Fruit fly (Drosophila melanogaster) whole organism, embryonic: Measurements from ENCODE around the gene Reepl1.

Experiments used
- Atf6 ChIP-seq: fragments of 200-800 bp; sonication (Bioruptor generic); IDR thresholded peaks from 2 replicates; pipeline ENCODE4 v1.3.6; 2022; ENCODE audit warnings: missing biosample characterization, missing genetic modification characterization
- Blimp-1 ChIP-seq: fragments of 200-800 bp; sonication (Bioruptor generic); optimal IDR thresholded peaks from 3 replicates; lab custom pipeline; 2018; ENCODE audit warnings: missing biosample characterization, missing genetic modification characterization, mild to moderate bottlenecking, moderate library complexity, missing genetic modification reagents
- CG10543 ChIP-seq: fragments of 200-800 bp; sonication (Bioruptor generic); optimal IDR thresholded peaks from 3 replicates; lab custom pipeline; 2017; ENCODE audit warnings: missing biosample characterization, mild to moderate bottlenecking, missing genetic modification characterization, moderate library complexity
- CG10979 ChIP-seq: fragments of 200-800 bp; sonication (Bioruptor generic); optimal IDR thresholded peaks from 2 replicates; lab custom pipeline; 2018; ENCODE audit warnings: missing biosample characterization, mild to moderate bottlenecking, missing genetic modification characterization, moderate library complexity
- CG11504 ChIP-seq: fragments of 200-800 bp; sonication (Bioruptor generic); optimal IDR thresholded peaks from 3 replicates; lab custom pipeline; 2019; ENCODE audit warnings: missing biosample characterization, mild to moderate bottlenecking, missing genetic modification characterization, moderate library complexity
- CG11695 ChIP-seq: fragments of 200-800 bp; sonication (Bioruptor generic); IDR thresholded peaks from 3 replicates; pipeline ENCODE4 v1.3.6; 2022; ENCODE audit warnings: missing biosample characterization, missing genetic modification characterization
- CG11696 ChIP-seq: fragments of 200-800 bp; sonication (Bioruptor generic); IDR thresholded peaks from 2 replicates; pipeline ENCODE4 v1.3.6; 2022; ENCODE audit warnings: missing biosample characterization, missing genetic modification characterization
- CG11723 ChIP-seq: fragments of 200-800 bp; sonication (Bioruptor generic); optimal IDR thresholded peaks from 2 replicates; lab custom pipeline; 2017; ENCODE audit warnings: missing biosample characterization, mild to moderate bottlenecking, missing genetic modification characterization
- CG12391 ChIP-seq: fragments of 200-800 bp; sonication (Bioruptor generic); optimal IDR thresholded peaks from 3 replicates; lab custom pipeline; 2018; ENCODE audit warnings: missing biosample characterization, mild to moderate bottlenecking, missing genetic modification characterization, moderate library complexity
- CG12769 ChIP-seq: fragments of 200-800 bp; sonication (Bioruptor generic); optimal IDR thresholded peaks from 2 replicates; lab custom pipeline; 2019; ENCODE audit warnings: missing biosample characterization, mild to moderate bottlenecking, missing genetic modification characterization, moderate library complexity
- CG13424 ChIP-seq: fragments of 200-800 bp; sonication (Bioruptor generic); optimal IDR thresholded peaks from 2 replicates; lab custom pipeline; 2019; ENCODE audit warnings: missing biosample characterization, mild to moderate bottlenecking, missing genetic modification characterization, moderate library complexity
- CG13894 ChIP-seq: fragments of 200-800 bp; sonication (Bioruptor generic); optimal IDR thresholded peaks from 3 replicates; lab custom pipeline; 2018; ENCODE audit warnings: missing biosample characterization, mild to moderate bottlenecking, missing genetic modification characterization, moderate library complexity
- CG14014 ChIP-seq: fragments of 200-800 bp; sonication (Bioruptor generic); IDR thresholded peaks from 2 replicates; pipeline ENCODE4 v1.3.6; 2022; ENCODE audit warnings: missing biosample characterization, missing genetic modification characterization
- CG14710 ChIP-seq: fragments of 200-800 bp; sonication (Bioruptor generic); optimal IDR thresholded peaks from 3 replicates; lab custom pipeline; 2019; ENCODE audit warnings: missing biosample characterization, mild to moderate bottlenecking, missing genetic modification characterization, moderate library complexity
- CG15269 ChIP-seq: fragments of 200-800 bp; sonication (Bioruptor generic); optimal IDR thresholded peaks from 2 replicates; lab custom pipeline; 2018; ENCODE audit warnings: missing biosample characterization, mild to moderate bottlenecking, missing genetic modification characterization, moderate library complexity
- CG15601 ChIP-seq: fragments of 200-800 bp; sonication (Bioruptor generic); optimal IDR thresholded peaks from 3 replicates; lab custom pipeline; 2019; ENCODE audit warnings: missing biosample characterization, mild to moderate bottlenecking, missing genetic modification characterization, moderate library complexity
- CG16779 ChIP-seq: fragments of 200-800 bp; sonication (Bioruptor generic); IDR thresholded peaks from 2 replicates; pipeline ENCODE4 v1.3.6; 2022; ENCODE audit warnings: missing biosample characterization, missing genetic modification characterization
- CG17359 ChIP-seq: fragments of 200-800 bp; sonication (Bioruptor generic); optimal IDR thresholded peaks from 3 replicates; lab custom pipeline; 2018; ENCODE audit warnings: missing biosample characterization, mild to moderate bottlenecking, missing genetic modification characterization, moderate library complexity
- CG17568 ChIP-seq: fragments of 200-800 bp; sonication (Bioruptor generic); optimal IDR thresholded peaks from 2 replicates; lab custom pipeline; 2018; ENCODE audit warnings: missing biosample characterization, mild to moderate bottlenecking, missing genetic modification characterization, moderate library complexity
- CG2678 ChIP-seq: fragments of 200-800 bp; sonication (Bioruptor generic); optimal IDR thresholded peaks from 3 replicates; lab custom pipeline; 2019; ENCODE audit warnings: missing biosample characterization, mild to moderate bottlenecking, missing genetic modification characterization, moderate library complexity
- CG2889 ChIP-seq: fragments of 200-800 bp; sonication (Bioruptor generic); IDR thresholded peaks from 3 replicates; pipeline ENCODE4 v1.3.6; 2022; ENCODE audit warnings: missing biosample characterization, missing genetic modification characterization
- CG4404 ChIP-seq: fragments of 200-800 bp; sonication (Bioruptor generic); IDR thresholded peaks from 2 replicates; pipeline ENCODE4 v1.3.6; 2022; ENCODE audit warnings: missing biosample characterization, missing genetic modification characterization
- CG4424 ChIP-seq: fragments of 200-800 bp; sonication (Bioruptor generic); optimal IDR thresholded peaks from 3 replicates; lab custom pipeline; 2016; ENCODE audit warnings: missing biosample characterization, missing genetic modification characterization
- CG5953 ChIP-seq: fragments of 200-800 bp; sonication (Bioruptor generic); IDR thresholded peaks from 2 replicates; pipeline ENCODE4 v1.3.6; 2022; ENCODE audit warnings: missing biosample characterization, missing genetic modification characterization
- CG7839 ChIP-seq: fragments of 200-800 bp; sonication (Bioruptor generic); optimal IDR thresholded peaks from 3 replicates; lab custom pipeline; 2018; ENCODE audit warnings: missing biosample characterization, mild to moderate bottlenecking, missing genetic modification characterization, moderate library complexity
- CG7963 ChIP-seq: fragments of 200-800 bp; sonication (Bioruptor generic); IDR thresholded peaks from 3 replicates; pipeline ENCODE4 v1.3.6; 2022; ENCODE audit warnings: missing biosample characterization, missing genetic modification characterization; ENCODE audit not compliant: partially characterized antibody
- CG7987 ChIP-seq: fragments of 200-800 bp; sonication (Bioruptor generic); optimal IDR thresholded peaks from 2 replicates; lab custom pipeline; 2018; ENCODE audit warnings: missing biosample characterization, mild to moderate bottlenecking, missing genetic modification characterization, moderate library complexity
- Deaf1 ChIP-seq: fragments of 200-800 bp; optimal IDR thresholded peaks from 3 replicates; lab custom pipeline; 2019; ENCODE audit warnings: missing biosample characterization, mild to moderate bottlenecking, missing genetic modification characterization, moderate library complexity
- HLH3B ChIP-seq: fragments of 200-800 bp; sonication (Bioruptor generic); IDR thresholded peaks from 2 replicates; pipeline ENCODE4 v1.3.6; 2022; ENCODE audit warnings: missing biosample characterization, missing genetic modification characterization
- Hand ChIP-seq: fragments of 200-800 bp; sonication (Bioruptor generic); optimal IDR thresholded peaks from 2 replicates; lab custom pipeline; 2017; ENCODE audit warnings: mild to moderate bottlenecking, missing biosample characterization, missing genetic modification reagents, missing genetic modification characterization
- Hsf ChIP-seq: fragments of 200-800 bp; sonication (Bioruptor generic); optimal IDR thresholded peaks from 3 replicates; lab custom pipeline; 2016; ENCODE audit warnings: missing biosample characterization, missing genetic modification characterization
- NC2β ChIP-seq: fragments of 200-800 bp; sonication (Bioruptor generic); optimal IDR thresholded peaks from 2 replicates; lab custom pipeline; 2016; ENCODE audit warnings: missing biosample characterization, missing genetic modification characterization
- Scr ChIP-seq: fragments of 200-800 bp; sonication (Bioruptor generic); IDR thresholded peaks from 2 replicates; pipeline ENCODE4 v1.3.6; 2022; ENCODE audit warnings: missing biosample characterization, missing genetic modification characterization; ENCODE audit not compliant: partially characterized antibody
- Sry-β ChIP-seq: fragments of 200-800 bp; sonication (Bioruptor generic); optimal IDR thresholded peaks from 2 replicates; lab custom pipeline; 2018; ENCODE audit warnings: missing biosample characterization, mild to moderate bottlenecking, missing genetic modification characterization, moderate library complexity
- bsh ChIP-seq, 2 experiments: fragments of 200-800 bp; sonication (Bioruptor generic); optimal IDR thresholded peaks; 2 replicates each; lab custom pipeline; 2017 to 2018; ENCODE audit warnings: mild to moderate bottlenecking in 2 of 2, missing biosample characterization in 2 of 2, missing genetic modification characterization in 2 of 2, moderate library complexity in 1 of 2
- ci ChIP-seq: fragments of 200-800 bp; sonication (Bioruptor generic); IDR thresholded peaks from 3 replicates; pipeline ENCODE4 v1.3.6; 2022; ENCODE audit warnings: missing biosample characterization, missing genetic modification characterization
- fd102C ChIP-seq: fragments of 200-800 bp; sonication (Bioruptor generic); optimal IDR thresholded peaks from 2 replicates; lab custom pipeline; 2018; ENCODE audit warnings: missing biosample characterization, mild to moderate bottlenecking, missing genetic modification characterization, moderate library complexity
- gem ChIP-seq: fragments of 200-800 bp; sonication (Bioruptor generic); optimal IDR thresholded peaks from 2 replicates; lab custom pipeline; 2019; ENCODE audit warnings: missing biosample characterization, mild to moderate bottlenecking, missing genetic modification characterization, moderate library complexity
- gsb-n ChIP-seq: fragments of 200-800 bp; sonication (Bioruptor generic); optimal IDR thresholded peaks from 3 replicates; lab custom pipeline; 2018; ENCODE audit warnings: missing biosample characterization, mild to moderate bottlenecking, missing genetic modification characterization
- hkb ChIP-seq, 2 experiments: fragments of 200-800 bp in 1 of 2; fragments of >200 bp in 1 of 2; sonication (Bioruptor generic) in 1 of 2; IDR thresholded peaks in 1 of 2; optimal IDR thresholded peaks in 1 of 2; 2 replicates each; pipeline versions ENCODE4 v1.3.6 to Lab custom; 2017 to 2022; ENCODE audit warnings: missing biosample characterization in 1 of 2, missing genetic modification characterization in 1 of 2
- lab ChIP-seq: fragments of 200-800 bp; sonication (Bioruptor generic); optimal IDR thresholded peaks from 3 replicates; lab custom pipeline; 2017; ENCODE audit warnings: missing biosample characterization, missing genetic modification characterization, mild to moderate bottlenecking, moderate library complexity, missing genetic modification reagents
- nom ChIP-seq: fragments of 200-800 bp; sonication (Bioruptor generic); optimal IDR thresholded peaks from 2 replicates; lab custom pipeline; 2017; ENCODE audit warnings: missing biosample characterization, missing genetic modification characterization, mild to moderate bottlenecking, moderate library complexity, missing genetic modification reagents
- phol ChIP-seq: fragments of 200-800 bp; sonication (Bioruptor generic); optimal IDR thresholded peaks from 3 replicates; lab custom pipeline; 2018; ENCODE audit warnings: missing biosample characterization, mild to moderate bottlenecking, missing genetic modification characterization, moderate library complexity
- row ChIP-seq: fragments of 200-800 bp; sonication (Bioruptor generic); IDR thresholded peaks from 3 replicates; pipeline ENCODE4 v1.3.6; 2022; ENCODE audit warnings: missing biosample characterization, missing genetic modification characterization
- sd ChIP-seq: fragments of 200-800 bp; sonication (Bioruptor generic); optimal IDR thresholded peaks from 3 replicates; lab custom pipeline; 2018; ENCODE audit warnings: missing biosample characterization, mild to moderate bottlenecking, missing genetic modification characterization, moderate library complexity
- sens ChIP-seq: fragments of 200-800 bp; sonication (Bioruptor generic); peaks from one replicate; lab custom pipeline; 2016; ENCODE audit warnings: missing biosample characterization, missing genetic modification characterization
- so ChIP-seq: fragments of 200-800 bp; sonication (Bioruptor generic); IDR thresholded peaks from 3 replicates; pipeline ENCODE4 v1.3.6; 2022; ENCODE audit warnings: missing biosample characterization, missing genetic modification characterization
- sqz ChIP-seq: fragments of 200-800 bp; sonication (Bioruptor generic); optimal IDR thresholded peaks from 3 replicates; lab custom pipeline; 2018; ENCODE audit warnings: missing biosample characterization, mild to moderate bottlenecking, missing genetic modification characterization
- vvl ChIP-seq: fragments of 200-800 bp; sonication (Bioruptor generic); IDR thresholded peaks from 2 replicates; pipeline ENCODE4 v1.3.6; 2022; ENCODE audit warnings: missing biosample characterization, missing genetic modification characterization

The Reepl1 gene

DNA sequence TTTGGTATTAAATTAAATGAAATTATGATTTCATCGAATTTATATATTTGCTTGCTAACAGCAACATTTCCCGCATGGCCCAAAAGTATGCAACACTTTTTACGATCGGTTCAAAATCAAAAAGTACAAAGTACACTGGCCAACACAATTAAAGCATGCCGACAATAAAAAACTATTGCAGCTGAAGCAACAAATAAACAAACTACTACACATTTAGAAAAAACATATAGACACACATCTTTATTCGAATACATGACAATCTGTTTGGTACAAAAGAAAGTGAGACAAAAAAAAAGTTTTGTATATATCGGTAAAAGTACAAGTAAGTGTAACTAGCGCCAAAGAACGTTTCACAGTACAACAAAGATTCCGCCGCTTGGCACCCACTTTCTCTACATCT lies 17.4 kb upstream of the Reepl1 start (continued):
- TF ChIP-seq HLH3B (GFP tag; lab: Robert Waterston, UW), result 0 out of 2 replicates have a peak, but pooled peaks have one; percentile 18
- TF ChIP-seq CG14014 (GFP tag; lab: Robert Waterston, UW), result peak; percentile 30; the same call in 1 of the 2 replicates
- peak; percentile 0 for TF ChIP-seq CG13424 (tag; lab: Kevin White, UChicago)
- no peak for TF ChIP-seq gsb-n (tag; lab: Kevin White, UChicago)
- TF ChIP-seq CG12391 (tag; lab: Kevin White, UChicago), result peak; percentile 2
- TF ChIP-seq Scr (GFP tag; lab: Robert Waterston, UW), result no peak
- peak; percentile 24 for TF ChIP-seq CG15269 (tag; lab: Kevin White, UChicago)
- 0 out of 2 replicates have a peak, but pooled peaks have one; percentile 47 for TF ChIP-seq CG11696 (GFP tag; lab: Robert Waterston, UW)
- peak; percentile 5 for TF ChIP-seq CG17359 (tag; lab: Kevin White, UChicago)
- peak; percentile 6 for TF ChIP-seq CG4424 (GFP tag; lab: Kevin White, UChicago)
- TF ChIP-seq CG2889 (GFP tag; lab: Robert Waterston, UW), result peak; percentile 51; the same call in 1 of the 3 replicates
- no peak for TF ChIP-seq CG4404 (GFP tag; lab: Robert Waterston, UW)
- TF ChIP-seq gem, result peak; percentile 19
- TF ChIP-seq CG10979 (tag; lab: Kevin White, UChicago), result peak; percentile 8
- no peak for TF ChIP-seq ci (GFP tag; lab: Robert Waterston, UW)
- TF ChIP-seq hkb (optimal IDR thresholded peaks at IDR 0.05; lab: Kevin White, UChicago), result no peak
- TF ChIP-seq hkb (GFP tag; IDR thresholded peaks at IDR 0.05; lab: Robert Waterston, UW), result peak; percentile 46
- TF ChIP-seq vvl (GFP tag; lab: Robert Waterston, UW), result 0 out of 2 replicates have a peak, but pooled peaks have one; percentile 33
- TF ChIP-seq CG17568 (GFP tag; lab: Kevin White, UChicago), result peak; percentile 43
- peak; percentile 21 for TF ChIP-seq CG2678
- TF ChIP-seq sens (GFP tag; lab: Kevin White, UChicago), result peak; percentile 76
- peak; percentile 7 for TF ChIP-seq lab (GFP tag; lab: Kevin White, UChicago)
- TF ChIP-seq CG11723 (GFP tag; lab: Kevin White, UChicago), result no peak
- peak; percentile 14 for TF ChIP-seq CG7839
- TF ChIP-seq CG15601 (tag; lab: Kevin White, UChicago), result no peak
- TF ChIP-seq nom, result peak; percentile 53
- no peak for TF ChIP-seq NC2β
- TF ChIP-seq bsh (GFP tag; optimal IDR thresholded peaks at IDR 0.05; lab: Kevin White, UChicago), result peak in 1 of 2 experiments; percentile 12
- no peak for TF ChIP-seq Hsf
- peak; percentile 12 for TF ChIP-seq CG11504
- TF ChIP-seq phol (tag; lab: Kevin White, UChicago), result peak; percentile 6
- TF ChIP-seq Atf6 (GFP tag; lab: Robert Waterston, UW), result peak; percentile 54; the same call in 1 of the 2 replicates

- peak; percentile 18 for TF ChIP-seq sd (tag; lab: Kevin White, UChicago)
- TF ChIP-seq row, result 0 out of 3 replicates have a peak, but pooled peaks have one; percentile 5
- TF ChIP-seq CG7963, result no peak
- TF ChIP-seq CG13894 (tag; lab: Kevin White, UChicago), result no peak
- no peak for TF ChIP-seq Blimp-1 (GFP tag; lab: Kevin White, UChicago)
- peak; percentile 70 for TF ChIP-seq CG12769 (tag; lab: Kevin White, UChicago)
- no peak for TF ChIP-seq CG7987 (GFP tag; lab: Kevin White, UChicago)
- TF ChIP-seq CG14710 (tag; lab: Kevin White, UChicago), result no peak
- TF ChIP-seq Sry-β (GFP tag; lab: Kevin White, UChicago), result no peak
- TF ChIP-seq sqz (GFP tag; lab: Kevin White, UChicago), result no peak
- no peak for TF ChIP-seq Hand (GFP tag; lab: Kevin White, UChicago)
- peak; percentile 27 for TF ChIP-seq Deaf1 (tag; lab: Kevin White, UChicago)
- TF ChIP-seq CG17359 (tag; lab: Kevin White, UChicago), result no peak
- no peak for TF ChIP-seq CG11695
- no peak for TF ChIP-seq fd102C
- TF ChIP-seq CG5953 (GFP tag; lab: Robert Waterston, UW), result no peak
- no peak for TF ChIP-seq CG16779 (GFP tag; lab: Robert Waterston, UW)
- TF ChIP-seq CG10543 (GFP tag; lab: Kevin White, UChicago), result peak; percentile 78
- TF ChIP-seq so (GFP tag; lab: Robert Waterston, UW), result 0 out of 3 replicates have a peak, but pooled peaks have one; percentile 20
These were observed 15.7 kb upstream of the Reepl1 start for dm6 chrX:11556774-11557173.
